Comparison of ENCODE assay signal across 4 worm cellular contexts in genomic region chrIII:13019547-13020098, ce11.
TF ChIP-seq lines count a peak whose summit lies in the region.

No protein-coding gene starts in this region.

TF ChIP-seq in whole organism, L1 larva, 84 proteins besides CTCF, POLR2A, EP300 and RAD21:
- TF ChIP-seq efl-3 (GFP tag; optimal IDR thresholded peaks at IDR 0.05; lab: Kevin White, UChicago) (no peak), ceh-8 (GFP tag; optimal IDR thresholded peaks at IDR 0.05; lab: Kevin White, UChicago) (peak; percentile 79)

TF ChIP-seq in whole organism, L4 larva, 104 proteins besides CTCF, POLR2A, EP300 and RAD21:
- peak; percentile 97 for TF ChIP-seq set-16 (GFP tag; IDR thresholded peaks at IDR 0.05; lab: Robert Waterston, UW)
- TF ChIP-seq dmd-9 (GFP tag; IDR thresholded peaks at IDR 0.05; lab: Robert Waterston, UW), result no peak
- TF ChIP-seq dmd-8 (GFP tag; IDR thresholded peaks at IDR 0.05; lab: Robert Waterston, UW), result 0 out of 2 replicates have a peak, but pooled peaks have one; percentile 7
TF ChIP-seq in whole organism, L4 larva: peak in this region for 2.

TF ChIP-seq in whole organism, late embryonic, 69 proteins besides CTCF, POLR2A, EP300 and RAD21:
- TF ChIP-seq sdc-2 (tag; optimal IDR thresholded peaks at IDR 0.05; lab: Kevin White, UChicago), result peak; percentile 36
- TF ChIP-seq hlh-6 (tag; optimal IDR thresholded peaks at IDR 0.05; lab: Kevin White, UChicago), result peak; percentile 8
- no peak for TF ChIP-seq nhr-11 (tag; optimal IDR thresholded peaks at IDR 0.05; lab: Kevin White, UChicago)
- no peak for TF ChIP-seq F13H6.1 (tag; optimal IDR thresholded peaks at IDR 0.05; lab: Kevin White, UChicago)

TF ChIP-seq in whole organism, young adult, 124 proteins besides CTCF, POLR2A, EP300 and RAD21:
- TF ChIP-seq F22D6.2 (tag; optimal IDR thresholded peaks at IDR 0.05; lab: Kevin White, UChicago), result no peak
- no peak for TF ChIP-seq nhr-80 (tag; optimal IDR thresholded peaks at IDR 0.05; lab: Kevin White, UChicago)
- peak; percentile 95 for TF ChIP-seq egrh-3 (GFP tag; IDR thresholded peaks at IDR 0.05; lab: Robert Waterston, UW)
- TF ChIP-seq B0019.2 (GFP tag; conservative IDR thresholded peaks at IDR 0.05; lab: Robert Waterston, UW), result no peak
- TF ChIP-seq zfh-2 (GFP tag; conservative IDR thresholded peaks at IDR 0.05; lab: Robert Waterston, UW), result peak; percentile 95
- TF ChIP-seq dox-1 (GFP tag; IDR thresholded peaks at IDR 0.05; lab: Robert Waterston, UW), result peak; percentile 52; the same call in 1 of the 2 replicates
- TF ChIP-seq bed-1 (GFP tag; IDR thresholded peaks at IDR 0.05; lab: Robert Waterston, UW), result no peak
- no peak for TF ChIP-seq rec-8 (tag; optimal IDR thresholded peaks at IDR 0.05; lab: Kevin White, UChicago)
- no peak for TF ChIP-seq F39B2.1 (GFP tag; IDR thresholded peaks at IDR 0.05; lab: Robert Waterston, UW)
- 0 out of 2 replicates have a peak, but pooled peaks have one; percentile 36 for TF ChIP-seq hsf-1 (GFP tag; IDR thresholded peaks at IDR 0.05; lab: Robert Waterston, UW)
- TF ChIP-seq ceh-79 (tag; optimal IDR thresholded peaks at IDR 0.05; lab: Kevin White, UChicago), result no peak
- TF ChIP-seq ceh-91 (GFP tag; IDR thresholded peaks at IDR 0.05; lab: Robert Waterston, UW), result no peak
- no peak for TF ChIP-seq lin-40 (tag; optimal IDR thresholded peaks at IDR 0.05; lab: Kevin White, UChicago)
- no peak for TF ChIP-seq C17E4.6 (GFP tag; IDR thresholded peaks at IDR 0.05; lab: Robert Waterston, UW)
- TF ChIP-seq ets-4 (GFP tag; optimal IDR thresholded peaks at IDR 0.05; lab: Kevin White, UChicago), result no peak
- no peak for TF ChIP-seq chd-7 (tag; optimal IDR thresholded peaks at IDR 0.05; lab: Kevin White, UChicago)
- no peak for TF ChIP-seq F33H1.4 (GFP tag; IDR thresholded peaks at IDR 0.05; lab: Robert Waterston, UW)
- no peak for TF ChIP-seq cebp-2 (GFP tag; IDR thresholded peaks at IDR 0.05; lab: Robert Waterston, UW)
- no peak for TF ChIP-seq D2030.7 (GFP tag; IDR thresholded peaks at IDR 0.05; lab: Robert Waterston, UW)
- TF ChIP-seq Y53G8AR.9 (GFP tag; conservative IDR thresholded peaks at IDR 0.05; lab: Robert Waterston, UW), result no peak
- TF ChIP-seq ceh-27 (GFP tag; optimal IDR thresholded peaks at IDR 0.05; lab: Kevin White, UChicago), result no peak
- no peak for TF ChIP-seq ZK185.1 (tag; optimal IDR thresholded peaks at IDR 0.05; lab: Kevin White, UChicago; ENCODE audit: poor library complexity, severe bottlenecking)
- TF ChIP-seq nhr-27 (tag; optimal IDR thresholded peaks at IDR 0.05; lab: Kevin White, UChicago), result no peak
- TF ChIP-seq ztf-28 (GFP tag; IDR thresholded peaks at IDR 0.05; lab: Robert Waterston, UW), result no peak
- no peak for TF ChIP-seq ztf-18 (tag; optimal IDR thresholded peaks at IDR 0.05; lab: Kevin White, UChicago)
